Fruit fly (Drosophila melanogaster) whole organism, embryonic: ENCODE results near the gene CG31436.
A peak's percentile ranks its signal among the peaks of the same experiment; 100 is the strongest.

Source experiments
- Antp ChIP-seq: fragments of 200-800 bp; sonication (Bioruptor generic); optimal IDR thresholded peaks from 3 replicates; lab custom pipeline; 2016; ENCODE audit warnings: missing biosample characterization, missing genetic modification characterization
- CG10267 ChIP-seq: fragments of 200-800 bp; sonication (Bioruptor generic); optimal IDR thresholded peaks from 2 replicates; lab custom pipeline; 2018; ENCODE audit warnings: missing biosample characterization, mild to moderate bottlenecking, missing genetic modification characterization, moderate library complexity
- CG10366 ChIP-seq: fragments of 200-800 bp; sonication (Bioruptor generic); IDR thresholded peaks from 2 replicates; pipeline ENCODE4 v1.3.6; 2022; ENCODE audit warnings: missing biosample characterization, missing genetic modification characterization
- CG10431 ChIP-seq: fragments of 200-800 bp; sonication (Bioruptor generic); optimal IDR thresholded peaks from 3 replicates; lab custom pipeline; 2018; ENCODE audit warnings: missing biosample characterization, mild to moderate bottlenecking, missing genetic modification characterization
- CG10462 ChIP-seq: fragments of 200-800 bp; sonication (Bioruptor generic); optimal IDR thresholded peaks from 2 replicates; lab custom pipeline; 2016; ENCODE audit warnings: missing biosample characterization, missing genetic modification characterization
- CG11504 ChIP-seq: fragments of 200-800 bp; sonication (Bioruptor generic); optimal IDR thresholded peaks from 3 replicates; lab custom pipeline; 2019; ENCODE audit warnings: missing biosample characterization, mild to moderate bottlenecking, missing genetic modification characterization, moderate library complexity
- CG12769 ChIP-seq: fragments of 200-800 bp; sonication (Bioruptor generic); optimal IDR thresholded peaks from 2 replicates; lab custom pipeline; 2019; ENCODE audit warnings: missing biosample characterization, mild to moderate bottlenecking, missing genetic modification characterization, moderate library complexity
- CG17186 ChIP-seq: fragments of 200-800 bp; sonication (Bioruptor generic); optimal IDR thresholded peaks from 3 replicates; lab custom pipeline; 2017; ENCODE audit warnings: missing biosample characterization, missing genetic modification reagents, missing genetic modification characterization
- CG17568 ChIP-seq: fragments of 200-800 bp; sonication (Bioruptor generic); optimal IDR thresholded peaks from 2 replicates; lab custom pipeline; 2018; ENCODE audit warnings: missing biosample characterization, mild to moderate bottlenecking, missing genetic modification characterization, moderate library complexity
- CG2678 ChIP-seq: fragments of 200-800 bp; sonication (Bioruptor generic); optimal IDR thresholded peaks from 3 replicates; lab custom pipeline; 2019; ENCODE audit warnings: missing biosample characterization, mild to moderate bottlenecking, missing genetic modification characterization, moderate library complexity
- CG2712 ChIP-seq: fragments of 200-800 bp; optimal IDR thresholded peaks from 3 replicates; lab custom pipeline; 2019; ENCODE audit warnings: missing biosample characterization, mild to moderate bottlenecking, missing genetic modification characterization, moderate library complexity
- CG30020 ChIP-seq: fragments of 200-800 bp; optimal IDR thresholded peaks from 2 replicates; lab custom pipeline; 2019; ENCODE audit warnings: missing biosample characterization, mild to moderate bottlenecking, missing genetic modification characterization, moderate library complexity
- CG3065 ChIP-seq: fragments of 200-800 bp; sonication (Bioruptor generic); optimal IDR thresholded peaks from 2 replicates; lab custom pipeline; 2016; ENCODE audit warnings: missing biosample characterization, missing genetic modification characterization
- CG31441 ChIP-seq: fragments of 200-800 bp; sonication (Bioruptor generic); IDR thresholded peaks from 2 replicates; pipeline ENCODE4 v1.3.6; 2022; ENCODE audit warnings: missing biosample characterization, missing genetic modification characterization
- CG3163 ChIP-seq: fragments of 200-800 bp; sonication (Bioruptor generic); optimal IDR thresholded peaks from 3 replicates; lab custom pipeline; 2016; ENCODE audit warnings: missing biosample characterization, missing genetic modification characterization
- CG3281 ChIP-seq: fragments of 200-800 bp; sonication (Bioruptor generic); optimal IDR thresholded peaks from 3 replicates; lab custom pipeline; 2017; ENCODE audit warnings: missing biosample characterization, mild to moderate bottlenecking, missing genetic modification characterization
- CG3847 ChIP-seq: fragments of 200-800 bp; sonication (Bioruptor generic); IDR thresholded peaks from 2 replicates; pipeline ENCODE4 v1.3.6; 2022; ENCODE audit warnings: missing biosample characterization, missing genetic modification characterization
- CG4360 ChIP-seq: fragments of 200-800 bp; sonication (Bioruptor generic); IDR thresholded peaks from 2 replicates; pipeline ENCODE4 v1.3.6; 2022; ENCODE audit warnings: missing biosample characterization, missing genetic modification characterization
- CG4820 ChIP-seq: fragments of 200-800 bp; sonication (Bioruptor generic); optimal IDR thresholded peaks from 3 replicates; lab custom pipeline; 2016; ENCODE audit warnings: missing biosample characterization, missing genetic modification characterization
- CG8290 ChIP-seq, 3 experiments: fragments of 200-800 bp; sonication (Bioruptor generic); optimal IDR thresholded peaks; 2 replicates each; lab custom pipeline; 2016 to 2019; ENCODE audit warnings: missing biosample characterization in 3 of 3, missing genetic modification characterization in 3 of 3, mild to moderate bottlenecking in 2 of 3, moderate library complexity in 1 of 3
- CG8924 ChIP-seq: fragments of 200-800 bp; optimal IDR thresholded peaks from 3 replicates; lab custom pipeline; 2019; ENCODE audit warnings: missing biosample characterization, mild to moderate bottlenecking, missing genetic modification characterization, moderate library complexity
- D19B ChIP-seq: fragments of 200-800 bp; sonication (Bioruptor generic); optimal IDR thresholded peaks from 2 replicates; lab custom pipeline; 2017; ENCODE audit warnings: missing biosample characterization, mild to moderate bottlenecking, missing genetic modification characterization
- Deaf1 ChIP-seq: fragments of 200-800 bp; optimal IDR thresholded peaks from 3 replicates; lab custom pipeline; 2019; ENCODE audit warnings: missing biosample characterization, mild to moderate bottlenecking, missing genetic modification characterization, moderate library complexity
- Dfd ChIP-seq, 2 experiments: fragments of >200 bp; optimal IDR thresholded peaks; 2 replicates each; lab custom pipeline; 2017; ENCODE audit warnings: missing biosample characterization in 2 of 2, missing genetic modification characterization in 2 of 2
- Ets97D ChIP-seq: fragments of 200-800 bp; sonication (Bioruptor generic); optimal IDR thresholded peaks from 3 replicates; lab custom pipeline; 2016; ENCODE audit warnings: missing biosample characterization, missing genetic modification characterization
- Hr51 ChIP-seq, 2 experiments: fragments of 200-800 bp; sonication (Bioruptor generic); optimal IDR thresholded peaks; 2 replicates in 1 of 2; 3 replicates in 1 of 2; lab custom pipeline; 2016 to 2018; ENCODE audit warnings: missing biosample characterization in 2 of 2, missing genetic modification characterization in 2 of 2, mild to moderate bottlenecking in 1 of 2, moderate library complexity in 1 of 2
- Hsf ChIP-seq: fragments of 200-800 bp; sonication (Bioruptor generic); optimal IDR thresholded peaks from 3 replicates; lab custom pipeline; 2016; ENCODE audit warnings: missing biosample characterization, missing genetic modification characterization
- PHDP ChIP-seq: fragments of 200-800 bp; sonication (Bioruptor generic); optimal IDR thresholded peaks from 3 replicates; lab custom pipeline; 2018; ENCODE audit warnings: missing biosample characterization, mild to moderate bottlenecking, missing genetic modification characterization, moderate library complexity
- Pdp1 ChIP-seq, 2 experiments: fragments of 200-800 bp; sonication (Bioruptor generic); optimal IDR thresholded peaks; 3 replicates each; lab custom pipeline; 2016; ENCODE audit warnings: missing biosample characterization in 2 of 2, missing genetic modification characterization in 2 of 2, mild to moderate bottlenecking in 1 of 2, moderate library complexity in 1 of 2
- Spps ChIP-seq: fragments of 200-800 bp; sonication (Bioruptor generic); optimal IDR thresholded peaks from 2 replicates; lab custom pipeline; 2018; ENCODE audit warnings: missing biosample characterization, mild to moderate bottlenecking, missing genetic modification characterization
- Trl ChIP-seq, 3 experiments: fragments of >200 bp in 2 of 3; fragments of 200-800 bp in 1 of 3; sonication (Bioruptor generic) in 1 of 3; optimal IDR thresholded peaks; 2 replicates in 1 of 3; 3 replicates in 2 of 3; lab custom pipeline; 2016 to 2017; ENCODE audit warnings: missing biosample characterization in 1 of 3, missing genetic modification characterization in 1 of 3
- al ChIP-seq: fragments of 200-800 bp; sonication (Bioruptor generic); IDR thresholded peaks from 2 replicates; pipeline ENCODE4 v1.3.6; 2022; ENCODE audit warnings: missing biosample characterization, missing genetic modification characterization
- cas ChIP-seq: fragments of 200-800 bp; sonication (Bioruptor generic); IDR thresholded peaks from 2 replicates; pipeline ENCODE4 v1.3.6; 2022; ENCODE audit warnings: missing biosample characterization, missing genetic modification characterization
- chinmo ChIP-seq: fragments of 200-800 bp; sonication (Bioruptor generic); IDR thresholded peaks from 4 replicates; pipeline ENCODE4 v1.3.6; 2022; ENCODE audit warnings: missing biosample characterization, missing genetic modification characterization; ENCODE audit not compliant: partially characterized antibody
- croc ChIP-seq: fragments of 200-800 bp; sonication (Bioruptor generic); conservative IDR thresholded peaks from 3 replicates; pipeline ENCODE4 v1.3.6; 2022; ENCODE audit warnings: missing biosample characterization, missing genetic modification characterization
- dm ChIP-seq: fragments of 200-800 bp; sonication (Bioruptor generic); optimal IDR thresholded peaks from 3 replicates; lab custom pipeline; 2016; ENCODE audit warnings: missing biosample characterization, missing genetic modification characterization
- exex ChIP-seq: fragments of 200-800 bp; sonication (Bioruptor generic); optimal IDR thresholded peaks from 4 replicates; lab custom pipeline; 2018; ENCODE audit warnings: missing biosample characterization, mild to moderate bottlenecking, missing genetic modification characterization, moderate library complexity
- grn ChIP-seq: fragments of 200-800 bp; sonication (Bioruptor generic); optimal IDR thresholded peaks from 3 replicates; lab custom pipeline; 2017; ENCODE audit warnings: missing biosample characterization, missing genetic modification characterization
- lab ChIP-seq: fragments of 200-800 bp; sonication (Bioruptor generic); optimal IDR thresholded peaks from 3 replicates; lab custom pipeline; 2017; ENCODE audit warnings: missing biosample characterization, missing genetic modification characterization, mild to moderate bottlenecking, moderate library complexity, missing genetic modification reagents
- mld ChIP-seq: fragments of 200-800 bp; sonication (Bioruptor generic); IDR thresholded peaks from 3 replicates; pipeline ENCODE4 v1.3.6; 2022; ENCODE audit warnings: missing biosample characterization, missing genetic modification characterization; ENCODE audit not compliant: partially characterized antibody
- schlank ChIP-seq: fragments of 200-800 bp; sonication (Bioruptor generic); optimal IDR thresholded peaks from 2 replicates; lab custom pipeline; 2018; ENCODE audit warnings: missing biosample characterization, mild to moderate bottlenecking, missing genetic modification characterization
- sd ChIP-seq: fragments of 200-800 bp; sonication (Bioruptor generic); optimal IDR thresholded peaks from 3 replicates; lab custom pipeline; 2018; ENCODE audit warnings: missing biosample characterization, mild to moderate bottlenecking, missing genetic modification characterization, moderate library complexity
- sens ChIP-seq: fragments of 200-800 bp; sonication (Bioruptor generic); peaks from one replicate; lab custom pipeline; 2016; ENCODE audit warnings: missing biosample characterization, missing genetic modification characterization
- seq ChIP-seq: fragments of 200-800 bp; sonication (Bioruptor generic); IDR thresholded peaks from 2 replicates; pipeline ENCODE4 v1.3.6; 2022; ENCODE audit warnings: missing biosample characterization, missing genetic modification characterization
- sim ChIP-seq: fragments of 200-800 bp; sonication (Bioruptor generic); IDR thresholded peaks from 2 replicates; pipeline ENCODE4 v1.3.6; 2022; ENCODE audit warnings: missing biosample characterization, missing genetic modification characterization
- sug ChIP-seq: fragments of 200-800 bp; optimal IDR thresholded peaks from 2 replicates; lab custom pipeline; 2019; ENCODE audit warnings: missing biosample characterization, mild to moderate bottlenecking, missing genetic modification characterization, moderate library complexity
- tin ChIP-seq: fragments of 200-800 bp; sonication (Bioruptor generic); optimal IDR thresholded peaks from 3 replicates; lab custom pipeline; 2016; ENCODE audit warnings: missing biosample characterization, missing genetic modification characterization
- unpg ChIP-seq: fragments of 200-800 bp; sonication (Bioruptor generic); optimal IDR thresholded peaks from 3 replicates; lab custom pipeline; 2018; ENCODE audit warnings: missing biosample characterization, mild to moderate bottlenecking, missing genetic modification characterization, moderate library complexity

Gene CG31436

dm6 chr3R:25313771-25314170, 9.8 kb downstream of the CG31436 start, which contains the start of gene CG31087:
Gene CG31087 (minus strand): TSS chr3R:25313833.
- TF ChIP-seq grn (GFP tag; lab: Kevin White, UChicago): peak; percentile 12
- peak; percentile 51 for TF ChIP-seq Deaf1
- peak; percentile 50 for TF ChIP-seq lab (GFP tag; lab: Kevin White, UChicago)
- TF ChIP-seq sd (tag; lab: Kevin White, UChicago): peak; percentile 2
- peak; percentile 56 for TF ChIP-seq exex (tag; lab: Kevin White, UChicago)
- TF ChIP-seq sens: peak; percentile 67
- no peak for TF ChIP-seq dm
- no peak for TF ChIP-seq CG3281 (GFP tag; lab: Kevin White, UChicago)
- peak; percentile 15 for TF ChIP-seq sug (tag; lab: Kevin White, UChicago)
- no peak for TF ChIP-seq Ets97D (GFP tag; lab: Kevin White, UChicago)
- no peak for TF ChIP-seq sim (GFP tag; lab: Robert Waterston, UW)
- TF ChIP-seq CG12769 (tag; lab: Kevin White, UChicago): peak; percentile 40
- no peak for TF ChIP-seq CG2712 (tag; lab: Kevin White, UChicago)
- 0 out of 4 replicates have a peak, but pooled peaks have one; percentile 57 for TF ChIP-seq chinmo (GFP tag; lab: Robert Waterston, UW)

- no peak for TF ChIP-seq CG17186
- TF ChIP-seq CG2678 (tag; lab: Kevin White, UChicago): no peak
- TF ChIP-seq CG10366 (GFP tag; lab: Robert Waterston, UW): no peak
- TF ChIP-seq chinmo (GFP tag; lab: Robert Waterston, UW): 0 out of 4 replicates have a peak, but pooled peaks have one; percentile 24
- no peak for TF ChIP-seq CG3847 (GFP tag; lab: Robert Waterston, UW)
- no peak for TF ChIP-seq tin (GFP tag; lab: Kevin White, UChicago)
- TF ChIP-seq al (GFP tag; lab: Robert Waterston, UW): no peak
- TF ChIP-seq CG10431 (GFP tag; lab: Kevin White, UChicago): no peak
- no peak for TF ChIP-seq cas (GFP tag; lab: Robert Waterston, UW)
- TF ChIP-seq D19B (GFP tag; lab: Kevin White, UChicago): no peak
- no peak for TF ChIP-seq sd (tag; lab: Kevin White, UChicago)
- TF ChIP-seq CG3163 (GFP tag; lab: Kevin White, UChicago): peak; percentile 44
- TF ChIP-seq Trl (optimal IDR thresholded peaks at IDR 0.05; lab: Kevin White, UChicago): peak in 1 of 2 experiments; percentile 18
- no peak for TF ChIP-seq Trl (GFP tag; optimal IDR thresholded peaks at IDR 0.05; lab: Kevin White, UChicago)
- TF ChIP-seq CG11504 (tag; lab: Kevin White, UChicago): no peak
- TF ChIP-seq mld (GFP tag; lab: Robert Waterston, UW): no peak
- TF ChIP-seq Pdp1 (GFP tag; optimal IDR thresholded peaks at IDR 0.05; lab: Kevin White, UChicago): no peak
- no peak for TF ChIP-seq Hsf (GFP tag; lab: Kevin White, UChicago)
- TF ChIP-seq CG10462: no peak
- no peak for TF ChIP-seq seq (GFP tag; lab: Robert Waterston, UW)
- TF ChIP-seq Spps (tag; lab: Kevin White, UChicago): no peak
- TF ChIP-seq CG17568 (GFP tag; lab: Kevin White, UChicago): no peak
- TF ChIP-seq CG8290 (GFP tag; optimal IDR thresholded peaks at IDR 0.05; lab: Kevin White, UChicago): no peak
- peak in 1 of 2 experiments; percentile 13 for TF ChIP-seq CG8290 (tag; optimal IDR thresholded peaks at IDR 0.05; lab: Kevin White, UChicago)
- no peak for TF ChIP-seq Antp
- TF ChIP-seq sens: peak; percentile 18
- no peak for TF ChIP-seq CG4360 (GFP tag; lab: Robert Waterston, UW)
- no peak for TF ChIP-seq CG30020 (tag; lab: Kevin White, UChicago)
- TF ChIP-seq unpg: no peak
- TF ChIP-seq schlank (tag; lab: Kevin White, UChicago): no peak
- TF ChIP-seq PHDP: peak; percentile 1
- TF ChIP-seq CG3065 (GFP tag; lab: Kevin White, UChicago): no peak
- TF ChIP-seq CG10267 (tag; lab: Kevin White, UChicago): no peak
- no peak for TF ChIP-seq Hr51 (GFP tag; optimal IDR thresholded peaks at IDR 0.05; lab: Kevin White, UChicago)
- TF ChIP-seq Dfd (GFP tag; optimal IDR thresholded peaks at IDR 0.05; lab: Kevin White, UChicago): no peak
- no peak for TF ChIP-seq CG8924 (tag; lab: Kevin White, UChicago)
- TF ChIP-seq croc (GFP tag; lab: Robert Waterston, UW): no peak
- TF ChIP-seq CG31441 (GFP tag; lab: Robert Waterston, UW): no peak
- TF ChIP-seq CG4820 (GFP tag; lab: Kevin White, UChicago): no peak
Measured at dm6 chr3R:25316016-25316415, 12.1 kb downstream of the CG31436 start, which contains the start of gene CG10559. Gene CG10559 (minus strand): TSS chr3R:25316116.
